Fruit fly (Drosophila melanogaster) whole organism, prepupa: Measurements from ENCODE around the gene Mtpalpha.

Source experiments
- Blimp-1 ChIP-seq: fragments of 200-800 bp; sonication (Bioruptor generic); optimal IDR thresholded peaks from 3 replicates; lab custom pipeline; 2017; ENCODE audit warnings: missing biosample characterization, missing genetic modification characterization, mild to moderate bottlenecking, moderate library complexity, missing genetic modification reagents
- CG10631 ChIP-seq: fragments of 200-800 bp; sonication (Bioruptor generic); optimal IDR thresholded peaks from 2 replicates; lab custom pipeline; 2016; ENCODE audit warnings: missing biosample characterization, missing genetic modification characterization
- CG11762 ChIP-seq: fragments of 200-800 bp; sonication (Bioruptor generic); optimal IDR thresholded peaks from 3 replicates; lab custom pipeline; 2016; ENCODE audit warnings: missing biosample characterization, missing genetic modification characterization; ENCODE audit not compliant: insufficient read depth
- CG11902 ChIP-seq: fragments of 200-800 bp; sonication (Bioruptor generic); optimal IDR thresholded peaks from 3 replicates; lab custom pipeline; 2016; ENCODE audit warnings: missing biosample characterization, missing genetic modification characterization
- CG1621 ChIP-seq: fragments of 200-800 bp; sonication (Bioruptor generic); optimal IDR thresholded peaks from 3 replicates; lab custom pipeline; 2018; ENCODE audit warnings: missing biosample characterization, mild to moderate bottlenecking, missing genetic modification characterization
- CG16779 ChIP-seq: fragments of 200-800 bp; sonication (Bioruptor generic); optimal IDR thresholded peaks from 3 replicates; lab custom pipeline; 2017; ENCODE audit warnings: missing biosample characterization, mild to moderate bottlenecking, missing genetic modification characterization
- CG31627 ChIP-seq: fragments of 200-800 bp; sonication (Bioruptor generic); optimal IDR thresholded peaks from 3 replicates; lab custom pipeline; 2016; ENCODE audit warnings: missing biosample characterization, missing genetic modification characterization
- CG32006 ChIP-seq: fragments of 200-800 bp; sonication (Bioruptor generic); optimal IDR thresholded peaks from 3 replicates; lab custom pipeline; 2017; ENCODE audit warnings: missing biosample characterization, mild to moderate bottlenecking, missing genetic modification characterization
- CG4318 ChIP-seq: fragments of 200-800 bp; sonication (Bioruptor generic); optimal IDR thresholded peaks from 3 replicates; lab custom pipeline; 2017; ENCODE audit warnings: missing biosample characterization, mild to moderate bottlenecking, missing genetic modification characterization
- CG6163 ChIP-seq: fragments of 200-800 bp; sonication (Bioruptor generic); IDR thresholded peaks from 3 replicates; pipeline ENCODE4 v1.3.6; 2022; ENCODE audit warnings: missing biosample characterization, missing genetic modification characterization
- CG6276 ChIP-seq: fragments of 200-800 bp; sonication (Bioruptor generic); optimal IDR thresholded peaks from 2 replicates; lab custom pipeline; 2017; ENCODE audit warnings: missing biosample characterization, mild to moderate bottlenecking, missing genetic modification characterization
- CG6808 ChIP-seq: fragments of 200-800 bp; sonication (Bioruptor generic); optimal IDR thresholded peaks from 3 replicates; lab custom pipeline; 2017; ENCODE audit warnings: missing biosample characterization, missing genetic modification characterization, mild to moderate bottlenecking, moderate library complexity, missing genetic modification reagents
- CG8119 ChIP-seq: fragments of 200-800 bp; sonication (Bioruptor generic); IDR thresholded peaks from 3 replicates; pipeline ENCODE4 v1.3.6; 2022; ENCODE audit warnings: missing biosample characterization, missing genetic modification characterization
- CG8319 ChIP-seq: fragments of 200-800 bp; sonication (Bioruptor generic); optimal IDR thresholded peaks from 3 replicates; lab custom pipeline; 2016; ENCODE audit warnings: missing biosample characterization, missing genetic modification characterization
- CG8632 ChIP-seq: fragments of 200-800 bp; sonication (Bioruptor generic); optimal IDR thresholded peaks from 3 replicates; lab custom pipeline; 2016; ENCODE audit warnings: missing biosample characterization, missing genetic modification characterization
- CG9139 ChIP-seq: fragments of 200-800 bp; sonication (Bioruptor generic); optimal IDR thresholded peaks from 3 replicates; lab custom pipeline; 2017; ENCODE audit warnings: missing biosample characterization, mild to moderate bottlenecking, missing genetic modification characterization
- Eip75B ChIP-seq: fragments of 200-800 bp; sonication (Bioruptor generic); optimal IDR thresholded peaks from 3 replicates; lab custom pipeline; 2016; ENCODE audit warnings: missing biosample characterization, missing genetic modification characterization
- Eip78C ChIP-seq: fragments of 200-800 bp; sonication (Bioruptor generic); peaks from one replicate; lab custom pipeline; 2016; ENCODE audit warnings: missing biosample characterization, missing genetic modification characterization
- Eip93F ChIP-seq: fragments of 200-800 bp; sonication (Bioruptor generic); optimal IDR thresholded peaks from 2 replicates; lab custom pipeline; 2016; ENCODE audit warnings: missing biosample characterization, mild to moderate bottlenecking, missing genetic modification characterization
- Ets96B ChIP-seq: fragments of 200-800 bp; optimal IDR thresholded peaks from 2 replicates; lab custom pipeline; 2019; ENCODE audit warnings: missing biosample characterization, mild to moderate bottlenecking, missing genetic modification characterization, moderate library complexity
- Gug ChIP-seq: fragments of 200-800 bp; sonication (Bioruptor generic); IDR thresholded peaks from 2 replicates; pipeline ENCODE4 v1.3.6; 2022; ENCODE audit warnings: missing biosample characterization, missing genetic modification characterization
- Hr38 ChIP-seq: sonication (Bioruptor generic); optimal IDR thresholded peaks from 2 replicates; lab custom pipeline; 2016; ENCODE audit warnings: missing biosample characterization, missing genetic modification characterization
- Met ChIP-seq: fragments of 200-800 bp; sonication (Bioruptor generic); optimal IDR thresholded peaks from 3 replicates; lab custom pipeline; 2016; ENCODE audit warnings: missing biosample characterization, missing genetic modification characterization
- OdsH ChIP-seq: fragments of 200-800 bp; sonication (Bioruptor generic); optimal IDR thresholded peaks from 3 replicates; lab custom pipeline; 2016; ENCODE audit warnings: missing biosample characterization, missing genetic modification characterization
- Smox ChIP-seq: fragments of 200-800 bp; sonication (Bioruptor generic); optimal IDR thresholded peaks from 3 replicates; lab custom pipeline; 2016; ENCODE audit warnings: missing biosample characterization, missing genetic modification characterization
- Sox102F ChIP-seq: fragments of 200-800 bp; sonication (Bioruptor generic); optimal IDR thresholded peaks from 2 replicates; lab custom pipeline; 2016; ENCODE audit warnings: missing biosample characterization, mild to moderate bottlenecking, missing genetic modification characterization
- Sox14 ChIP-seq: fragments of 200-800 bp; sonication (Bioruptor generic); optimal IDR thresholded peaks from 3 replicates; lab custom pipeline; 2016; ENCODE audit warnings: missing biosample characterization, missing genetic modification characterization
- achi ChIP-seq: fragments of 200-800 bp; sonication (Bioruptor generic); optimal IDR thresholded peaks from 3 replicates; lab custom pipeline; 2016; ENCODE audit warnings: missing biosample characterization, missing genetic modification characterization
- acj6 ChIP-seq: fragments of 200-800 bp; sonication (Bioruptor generic); optimal IDR thresholded peaks from 3 replicates; lab custom pipeline; 2016; ENCODE audit warnings: missing biosample characterization, missing genetic modification characterization
- dac ChIP-seq: fragments of 200-800 bp; sonication (Bioruptor generic); optimal IDR thresholded peaks from 2 replicates; lab custom pipeline; 2017; ENCODE audit warnings: missing biosample characterization, mild to moderate bottlenecking, missing genetic modification characterization
- esn ChIP-seq: fragments of 200-800 bp; sonication (Bioruptor generic); optimal IDR thresholded peaks from 2 replicates; lab custom pipeline; 2016; ENCODE audit warnings: missing biosample characterization, mild to moderate bottlenecking, missing genetic modification characterization, moderate library complexity
- fkh ChIP-seq: fragments of 200-800 bp; sonication (Bioruptor generic); optimal IDR thresholded peaks from 3 replicates; lab custom pipeline; 2017; ENCODE audit warnings: missing biosample characterization, mild to moderate bottlenecking, missing genetic modification characterization, moderate library complexity
- svp ChIP-seq: fragments of 200-800 bp; sonication (Bioruptor generic); peaks from one replicate; lab custom pipeline; 2016; ENCODE audit warnings: missing biosample characterization, missing genetic modification characterization
- topi ChIP-seq: fragments of 200-800 bp; sonication (Bioruptor generic); optimal IDR thresholded peaks from 3 replicates; lab custom pipeline; 2016; ENCODE audit warnings: missing biosample characterization, missing genetic modification characterization
- vri ChIP-seq: fragments of 200-800 bp; sonication (Bioruptor generic); optimal IDR thresholded peaks from 3 replicates; lab custom pipeline; 2016; ENCODE audit warnings: missing biosample characterization, mild to moderate bottlenecking, missing genetic modification characterization

Gene Mtpalpha

dm6 chr2L:9576269-9576933 lies at the start of gene Mtpalpha (continued):
- TF ChIP-seq dac (GFP tag; lab: Kevin White, UChicago) (peak; percentile 83), topi (GFP tag; lab: Kevin White, UChicago) (peak; percentile 72), CG16779 (tag; lab: Kevin White, UChicago) (peak; percentile 99), Blimp-1 (GFP tag; lab: Kevin White, UChicago) (peak; percentile 88), Smox (GFP tag; lab: Kevin White, UChicago) (peak; percentile 47), Eip93F (peak; percentile 78), Sox14 (GFP tag; lab: Kevin White, UChicago) (peak; percentile 69), Eip75B (GFP tag; lab: Kevin White, UChicago) (peak; percentile 57), CG10631 (GFP tag; lab: Kevin White, UChicago) (no peak)
- TF ChIP-seq, all 60 proteins: peak for 51

dm6 chr2L:9625185-9625584 lies 48.6 kb upstream of the Mtpalpha start, which contains the start of gene CG31882:
Gene CG31882 (minus strand): TSS chr2L:9625285.
- TF ChIP-seq CG6163 (GFP tag; lab: Robert Waterston, UW) (no peak), Hr38 (no peak), Ets96B (tag; lab: Kevin White, UChicago) (no peak), CG11902 (GFP tag; lab: Kevin White, UChicago) (no peak), CG8632 (GFP tag; lab: Kevin White, UChicago) (no peak), fkh (GFP tag; lab: Kevin White, UChicago) (no peak), CG6276 (GFP tag; lab: Kevin White, UChicago) (no peak), CG4318 (GFP tag; lab: Kevin White, UChicago) (no peak), achi (no peak), Met (GFP tag; lab: Kevin White, UChicago) (no peak), Gug (GFP tag; lab: Robert Waterston, UW) (no peak), topi (GFP tag; lab: Kevin White, UChicago) (no peak), Eip78C (GFP tag; lab: Kevin White, UChicago) (no peak), acj6 (GFP tag; lab: Kevin White, UChicago) (no peak), dac (GFP tag; lab: Kevin White, UChicago) (no peak), svp (GFP tag; lab: Kevin White, UChicago) (no peak), CG8319 (GFP tag; lab: Kevin White, UChicago) (no peak), CG1621 (no peak)

- TF ChIP-seq CG6808 (GFP tag; lab: Kevin White, UChicago) (no peak), Eip78C (GFP tag; lab: Kevin White, UChicago) (peak; percentile 46), svp (GFP tag; lab: Kevin White, UChicago) (peak; percentile 66), CG6163 (GFP tag; lab: Robert Waterston, UW) (no peak), Sox102F (no peak), vri (peak; percentile 66)
Observed at dm6 chr2L:9619925-9620324, 43.4 kb upstream of the Mtpalpha start.

dm6 chr2L:9618871-9619270 lies 42.3 kb upstream of the Mtpalpha start:
- TF ChIP-seq acj6 (GFP tag; lab: Kevin White, UChicago) (no peak), CG32006 (no peak), Hr38 (no peak), CG9139 (no peak), OdsH (GFP tag; lab: Kevin White, UChicago) (no peak), vri (peak; percentile 77), CG11762 (GFP tag; lab: Kevin White, UChicago) (no peak), CG6163 (GFP tag; lab: Robert Waterston, UW) (no peak), svp (GFP tag; lab: Kevin White, UChicago) (peak; percentile 85), Eip75B (GFP tag; lab: Kevin White, UChicago) (no peak), CG8119 (GFP tag; lab: Robert Waterston, UW) (no peak), esn (GFP tag; lab: Kevin White, UChicago) (no peak), Met (GFP tag; lab: Kevin White, UChicago) (no peak), CG31627 (GFP tag; lab: Kevin White, UChicago) (no peak)
